Worm (Caenorhabditis elegans) whole organism, L4 larva: ENCODE data around the gene math-7.

Experiments used
- F10B5.3 ChIP-seq: sonication (generic microtip); optimal IDR thresholded peaks from 2 replicates; lab custom pipeline; 2016; ENCODE audit warnings: mild to moderate bottlenecking, missing genetic modification characterization, missing compliant biosample characterization
- F26F4.8 ChIP-seq: fragments of 200-800 bp; sonication (Bioruptor generic); conservative IDR thresholded peaks from 2 replicates; pipeline ENCODE4 v1.3.6; 2022; ENCODE audit warnings: missing genetic modification characterization, missing compliant biosample characterization
- R02D3.7 ChIP-seq: fragments of 150-350 bp; sonication (generic microtip); optimal IDR thresholded peaks from 3 replicates; lab custom pipeline; 2014; ENCODE audit warnings: missing biosample characterization, missing genetic modification characterization
- Y5F2A.4 ChIP-seq: fragments of 200-800 bp; sonication (Bioruptor generic); optimal IDR thresholded peaks from 2 replicates; lab custom pipeline; 2018; ENCODE audit warnings: mild to moderate bottlenecking, missing genetic modification characterization, missing compliant biosample characterization
- arid-1 ChIP-seq: fragments of 200-800 bp; sonication (Bioruptor generic); conservative IDR thresholded peaks from 2 replicates; pipeline ENCODE4 v1.3.6; 2022; ENCODE audit warnings: missing genetic modification reagents, missing genetic modification characterization, missing compliant biosample characterization
- ceh-28 ChIP-seq: fragments of 150-350 bp; optimal IDR thresholded peaks from 2 replicates; lab custom pipeline; 2014; ENCODE audit warnings: missing biosample characterization, missing genetic modification reagents, missing genetic modification characterization
- ceh-32 ChIP-seq: sonication (generic microtip); optimal IDR thresholded peaks from 2 replicates; lab custom pipeline; 2016; ENCODE audit warnings: mild to moderate bottlenecking, missing genetic modification characterization, missing compliant biosample characterization; ENCODE audit not compliant: poor library complexity
- ceh-82 ChIP-seq: sonication (generic microtip); optimal IDR thresholded peaks from 2 replicates; lab custom pipeline; 2017; ENCODE audit warnings: missing biosample characterization, missing genetic modification characterization
- cey-2 ChIP-seq: sonication (generic microtip); optimal IDR thresholded peaks from 3 replicates; lab custom pipeline; 2017; ENCODE audit warnings: missing genetic modification characterization, mild to moderate bottlenecking, missing compliant biosample characterization, antibody characterized with exemption, borderline replicate concordance; ENCODE audit not compliant: insufficient read depth
- daf-8 ChIP-seq: fragments of 200-800 bp; sonication (Bioruptor generic); IDR thresholded peaks from 2 replicates; pipeline ENCODE4 v1.3.6; 2022; ENCODE audit warnings: missing genetic modification characterization, missing compliant biosample characterization
- dpl-1 ChIP-seq: fragments of 150-350 bp; optimal IDR thresholded peaks from 2 replicates; lab custom pipeline; 2014; ENCODE audit warnings: missing biosample characterization, missing genetic modification reagents, missing genetic modification characterization
- dve-1 ChIP-seq: sonication (generic microtip); optimal IDR thresholded peaks from 2 replicates; lab custom pipeline; 2017; ENCODE audit warnings: antibody characterized with exemption, mild to moderate bottlenecking, missing genetic modification characterization, missing compliant biosample characterization; ENCODE audit not compliant: insufficient read depth
- fkh-10 ChIP-seq: fragments of 150-350 bp; optimal IDR thresholded peaks from 2 replicates; lab custom pipeline; 2014; ENCODE audit warnings: missing biosample characterization, missing genetic modification reagents, missing genetic modification characterization
- fos-1 ChIP-seq: fragments of 150-350 bp; optimal IDR thresholded peaks from 2 replicates; lab custom pipeline; 2014; ENCODE audit warnings: missing biosample characterization, missing genetic modification characterization
- hif-1 ChIP-seq, 2 experiments: sonication (generic microtip); optimal IDR thresholded peaks; 2 replicates each; lab custom pipeline; 2016 to 2017; ENCODE audit warnings: missing compliant biosample characterization in 2 of 2, missing genetic modification characterization in 2 of 2, missing genetic modification reagents in 2 of 2, missing genotype in 2 of 2, mild to moderate bottlenecking in 1 of 2
- hmg-1.1 ChIP-seq: fragments of 200-800 bp; sonication (Bioruptor generic); IDR thresholded peaks from 2 replicates; pipeline ENCODE4 v1.3.6; 2022; ENCODE audit warnings: missing genetic modification reagents, missing genetic modification characterization, missing compliant biosample characterization
- lin-13 ChIP-seq: fragments of 150-350 bp; optimal IDR thresholded peaks from 2 replicates; lab custom pipeline; 2014; ENCODE audit warnings: missing biosample characterization, missing genetic modification reagents, missing genetic modification characterization
- lin-29 ChIP-seq: fragments of 200-800 bp; sonication (Bioruptor generic); IDR thresholded peaks from 2 replicates; pipeline ENCODE4 v1.3.6; 2022; ENCODE audit warnings: missing genetic modification reagents, missing genetic modification characterization, missing compliant biosample characterization
- lin-38 ChIP-seq: fragments of 200-800 bp; sonication (Bioruptor generic); IDR thresholded peaks from 2 replicates; pipeline ENCODE4 v1.3.6; 2022; ENCODE audit warnings: missing genetic modification reagents, missing genetic modification characterization, missing compliant biosample characterization
- madf-9 ChIP-seq: fragments of 200-800 bp; sonication (Bioruptor generic); conservative IDR thresholded peaks from 2 replicates; pipeline ENCODE4 v1.3.6; 2022; ENCODE audit warnings: missing genetic modification reagents, missing genetic modification characterization, missing compliant biosample characterization
- mdt-29 ChIP-seq: fragments of 200-800 bp; sonication (Bioruptor generic); IDR thresholded peaks from 2 replicates; pipeline ENCODE4 v1.3.6; 2022; ENCODE audit warnings: missing genetic modification reagents, missing genetic modification characterization, missing compliant biosample characterization
- nhr-10 ChIP-seq: fragments of 150-350 bp; optimal IDR thresholded peaks from 2 replicates; lab custom pipeline; 2014; ENCODE audit warnings: missing biosample characterization, missing genetic modification characterization
- nhr-102 ChIP-seq: sonication (generic microtip); optimal IDR thresholded peaks from 2 replicates; lab custom pipeline; 2016; ENCODE audit warnings: mild to moderate bottlenecking, missing genetic modification characterization, moderate library complexity, missing compliant biosample characterization
- nhr-28 ChIP-seq: fragments of 150-350 bp; optimal IDR thresholded peaks from 2 replicates; lab custom pipeline; 2014; ENCODE audit warnings: missing biosample characterization, missing genetic modification characterization
- nhr-41 ChIP-seq: fragments of 200-800 bp; sonication (Bioruptor generic); IDR thresholded peaks from 2 replicates; pipeline ENCODE4 v1.3.6; 2022; ENCODE audit warnings: missing genetic modification reagents, missing genetic modification characterization, missing compliant biosample characterization
- nhr-42 ChIP-seq: fragments of 200-800 bp; sonication (Bioruptor generic); IDR thresholded peaks from 2 replicates; pipeline ENCODE4 v1.3.6; 2022; ENCODE audit warnings: missing genetic modification characterization, missing compliant biosample characterization
- nhr-48 ChIP-seq: sonication (generic microtip); optimal IDR thresholded peaks from 2 replicates; lab custom pipeline; 2016; ENCODE audit warnings: mild to moderate bottlenecking, missing genetic modification characterization, missing compliant biosample characterization
- nhr-6 ChIP-seq: fragments of 150-350 bp; optimal IDR thresholded peaks from 2 replicates; lab custom pipeline; 2014; ENCODE audit warnings: missing biosample characterization, missing genetic modification characterization
- pha-4 ChIP-seq, 2 experiments: fragments of 150-350 bp in 1 of 2; fragments of 200-800 bp in 1 of 2; sonication (Bioruptor generic) in 1 of 2; IDR thresholded peaks in 1 of 2; optimal IDR thresholded peaks in 1 of 2; 2 replicates each; pipeline versions ENCODE4 v1.3.6 to Lab custom; 2014 to 2022; ENCODE audit warnings: missing genetic modification characterization in 2 of 2, missing genetic modification reagents in 2 of 2, missing biosample characterization in 1 of 2, missing compliant biosample characterization in 1 of 2
- php-3 ChIP-seq: fragments of 200-800 bp; sonication (Bioruptor generic); IDR thresholded peaks from 2 replicates; pipeline ENCODE4 v1.3.6; 2022; ENCODE audit warnings: missing genetic modification reagents, missing genetic modification characterization, missing compliant biosample characterization
- rbr-2 ChIP-seq: sonication (generic microtip); optimal IDR thresholded peaks from 2 replicates; lab custom pipeline; 2016; ENCODE audit warnings: missing genotype, missing genetic modification characterization, missing compliant biosample characterization
- saeg-2 ChIP-seq: fragments of 200-800 bp; sonication (Bioruptor generic); IDR thresholded peaks from 2 replicates; pipeline ENCODE4 v1.3.6; 2022; ENCODE audit warnings: missing genetic modification reagents, missing genetic modification characterization, missing compliant biosample characterization
- set-16 ChIP-seq: fragments of 200-800 bp; sonication (Bioruptor generic); IDR thresholded peaks from 2 replicates; pipeline ENCODE4 v1.3.6; 2022; ENCODE audit warnings: missing genetic modification reagents, missing genetic modification characterization, missing compliant biosample characterization
- spr-3 ChIP-seq: fragments of 200-800 bp; sonication (Bioruptor generic); optimal IDR thresholded peaks from 2 replicates; lab custom pipeline; 2018; ENCODE audit warnings: mild to moderate bottlenecking, missing genetic modification characterization, missing compliant biosample characterization
- tag-97 ChIP-seq: fragments of 200-800 bp; sonication (Bioruptor generic); IDR thresholded peaks from 2 replicates; pipeline ENCODE4 v1.3.6; 2022; ENCODE audit warnings: missing genetic modification characterization, missing compliant biosample characterization
- unc-39 ChIP-seq: sonication (generic microtip); optimal IDR thresholded peaks from 2 replicates; lab custom pipeline; 2017; ENCODE audit warnings: missing biosample characterization, missing genetic modification characterization
- unc-62 ChIP-seq, 3 experiments: fragments of 150-350 bp in 1 of 3; sonication (generic microtip); optimal IDR thresholded peaks in 2 of 3; peaks in 1 of 3; 1 replicate in 1 of 3; 2 replicates in 2 of 3; lab custom pipeline; 2014 to 2017; ENCODE audit warnings: missing biosample characterization in 3 of 3, missing genetic modification characterization in 3 of 3, missing genetic modification reagents in 3 of 3, missing genotype in 1 of 3
- zag-1 ChIP-seq: fragments of 150-350 bp; optimal IDR thresholded peaks from 2 replicates; lab custom pipeline; 2014; ENCODE audit warnings: missing biosample characterization, missing genetic modification characterization
- zip-11 ChIP-seq: fragments of 200-800 bp; sonication (Bioruptor generic); IDR thresholded peaks from 2 replicates; pipeline ENCODE4 v1.3.6; 2022; ENCODE audit warnings: missing genetic modification characterization, missing compliant biosample characterization
- ztf-7 ChIP-seq: fragments of 150-350 bp; optimal IDR thresholded peaks from 2 replicates; lab custom pipeline; 2014; ENCODE audit warnings: missing biosample characterization, missing genetic modification characterization

Gene math-7

DNA sequence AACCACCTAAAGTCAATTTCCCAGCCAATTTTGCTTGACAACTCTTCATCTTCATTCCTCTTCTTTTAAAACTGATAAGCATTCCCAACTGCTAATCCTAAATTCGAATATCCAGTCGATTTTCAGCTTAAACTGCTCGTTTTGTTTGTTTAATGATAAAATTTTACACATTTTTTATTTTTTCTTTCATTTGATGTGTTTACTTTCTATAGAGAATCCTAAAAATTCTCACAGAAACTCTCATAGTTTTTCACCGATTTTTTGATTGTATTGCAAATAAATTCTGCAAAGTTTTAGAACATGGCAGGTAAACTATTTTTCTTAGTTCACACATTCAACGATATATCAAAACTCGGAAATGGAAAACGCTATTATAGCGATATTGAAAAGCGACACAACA is 9.5 kb upstream of the math-7 start, which contains the start of gene math-25:
Gene math-25, plus strand, starts transcription at position 301 of the 400 bp plus-strand sequence.
- TF ChIP-seq daf-8 (GFP tag; lab: Robert Waterston, UW) (no peak), nhr-41 (GFP tag; lab: Robert Waterston, UW) (no peak), nhr-6 (tag; lab: Kevin White, UChicago) (no peak), R02D3.7 (tag; lab: Kevin White, UChicago) (no peak), php-3 (no peak), dpl-1 (no peak), F10B5.3 (no peak), dve-1 (no peak), F26F4.8 (GFP tag; lab: Robert Waterston, UW) (no peak), ceh-32 (tag; lab: Kevin White, UChicago) (no peak), spr-3 (no peak), ztf-7 (tag; lab: Kevin White, UChicago) (no peak), pha-4 (GFP tag; IDR thresholded peaks at IDR 0.05; lab: Robert Waterston, UW) (no peak), pha-4 (tag; optimal IDR thresholded peaks at IDR 0.05; lab: Kevin White, UChicago) (no peak), mdt-29 (no peak), lin-38 (no peak), cey-2 (tag; lab: Kevin White, UChicago) (no peak), zip-11 (no peak), hif-1 (tag; optimal IDR thresholded peaks at IDR 0.05; lab: Kevin White, UChicago) (no peak), ceh-82 (no peak)
- TF ChIP-seq, all 104 proteins: peak for 0

DNA sequence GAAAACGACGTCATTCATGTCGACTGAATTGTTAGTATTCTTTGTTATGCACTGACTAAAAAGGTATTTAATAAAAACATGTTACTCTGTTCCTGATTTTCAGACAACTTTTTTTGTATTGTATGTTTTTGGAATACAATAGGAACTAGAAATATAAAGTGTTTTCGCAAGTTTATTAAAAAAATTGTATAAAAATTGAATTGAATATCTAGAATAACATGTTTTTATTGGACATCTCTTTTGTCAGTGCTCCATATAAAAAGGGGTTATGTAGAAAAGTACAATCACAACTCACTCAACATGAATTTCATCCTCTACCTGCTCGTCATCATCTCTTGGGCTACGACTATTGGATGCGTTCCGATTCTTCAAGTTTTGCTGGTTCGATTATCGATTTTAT is 9.0 kb upstream of the math-7 start, which contains the start of gene C46F9.5:
Gene C46F9.5, plus strand, starts transcription at position 301 of the 400 bp plus-strand sequence.
- no peak for TF ChIP-seq fkh-10
- TF ChIP-seq, all 104 proteins: peak for 0

DNA sequence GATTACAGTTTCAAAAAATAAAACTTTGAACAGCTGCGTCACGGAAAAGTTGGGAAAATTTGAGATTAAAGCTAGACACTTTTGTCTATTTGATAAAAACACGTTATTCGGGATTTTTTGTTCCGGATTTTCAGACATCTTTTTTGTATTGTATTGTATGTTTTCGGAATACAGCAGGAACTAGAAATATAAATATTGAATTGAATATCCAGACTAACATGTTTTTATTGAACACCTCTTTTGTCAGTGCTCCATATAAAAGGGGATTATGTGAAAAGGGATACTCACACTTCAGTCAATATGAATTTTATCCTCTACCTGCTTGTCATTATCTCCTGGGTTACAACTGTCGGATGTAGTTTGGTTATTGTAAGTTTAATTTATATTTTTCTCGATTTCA is 7.6 kb upstream of the math-7 start, which contains the start of gene C16C4.1:
Gene C16C4.1, plus strand, starts transcription at position 301 of the 400 bp plus-strand sequence.
- TF ChIP-seq mdt-29 (no peak), nhr-102 (tag; lab: Kevin White, UChicago) (no peak), arid-1 (GFP tag; lab: Robert Waterston, UW) (no peak), zag-1 (tag; lab: Kevin White, UChicago) (no peak), F26F4.8 (GFP tag; lab: Robert Waterston, UW) (no peak), madf-9 (no peak), R02D3.7 (tag; lab: Kevin White, UChicago) (no peak), ceh-28 (tag; lab: Kevin White, UChicago) (no peak), hmg-1.1 (GFP tag; lab: Robert Waterston, UW) (no peak), nhr-42 (GFP tag; lab: Robert Waterston, UW) (no peak), spr-3 (no peak), tag-97 (GFP tag; lab: Robert Waterston, UW) (no peak), nhr-28 (no peak), nhr-10 (tag; lab: Kevin White, UChicago) (no peak), dve-1 (no peak), Y5F2A.4 (GFP tag; lab: Kevin White, UChicago) (no peak), unc-62 (GFP tag; optimal IDR thresholded peaks at IDR 0.05 in 1 of 2; lab: Kevin White, UChicago) (no peak), unc-62 (tag; optimal IDR thresholded peaks at IDR 0.05; lab: Kevin White, UChicago) (no peak), rbr-2 (tag; lab: Kevin White, UChicago) (no peak), nhr-48 (tag; lab: Kevin White, UChicago) (no peak), lin-29 (no peak)

DNA sequence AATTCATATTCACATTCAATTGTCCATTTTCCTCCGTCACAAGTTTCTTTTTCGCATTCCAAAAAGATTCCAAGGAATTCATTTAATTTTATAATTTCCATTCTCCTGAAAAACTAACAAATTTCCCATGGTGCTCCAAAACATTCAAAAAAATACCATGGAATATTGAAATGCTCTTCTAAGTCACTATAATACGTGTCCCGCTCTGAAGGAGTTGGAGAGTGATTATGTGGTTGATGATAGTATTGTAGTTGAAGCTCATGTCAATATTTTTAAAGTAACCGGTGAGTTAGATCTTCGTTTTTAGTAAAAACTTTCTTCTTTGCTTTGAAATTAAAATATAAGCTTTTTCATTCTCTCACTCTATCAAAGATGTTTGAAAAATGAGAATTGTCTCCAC is 4.4 kb upstream of the math-7 start, which contains the start of gene math-9:
Gene math-9, minus strand, starts transcription at position 101 of the 400 bp plus-strand sequence.
- TF ChIP-seq lin-13 (no peak), set-16 (GFP tag; lab: Robert Waterston, UW) (no peak), fos-1 (no peak), saeg-2 (GFP tag; lab: Robert Waterston, UW) (no peak), daf-8 (GFP tag; lab: Robert Waterston, UW) (no peak), nhr-102 (tag; lab: Kevin White, UChicago) (no peak), tag-97 (GFP tag; lab: Robert Waterston, UW) (no peak), unc-39 (tag; lab: Kevin White, UChicago) (no peak)
